Fruit fly (Drosophila melanogaster) Kc167 (cell line): ENCODE results near the gene CG3546.

ENCODE experiments used
- Myc ChIP-seq: fragments of >200 bp; optimal IDR thresholded peaks from 2 replicates; lab custom pipeline; 2017; ENCODE audit warnings: missing external identifiers
- Sin3A ChIP-seq: fragments of >200 bp; optimal IDR thresholded peaks from 2 replicates; lab custom pipeline; 2018; ENCODE audit warnings: missing external identifiers
- h ChIP-seq: fragments of >200 bp; optimal IDR thresholded peaks from 3 replicates; lab custom pipeline; 2018; ENCODE audit warnings: missing external identifiers
- insv ChIP-seq: fragments of >200 bp; optimal IDR thresholded peaks from 3 replicates; lab custom pipeline; 2018; ENCODE audit warnings: missing external identifiers
- psq ChIP-seq: fragments of >200 bp; optimal IDR thresholded peaks from 2 replicates; lab custom pipeline; 2017; ENCODE audit warnings: missing external identifiers
- ttk ChIP-seq: sonication (Bioruptor generic); optimal IDR thresholded peaks from 2 replicates; lab custom pipeline; 2017; ENCODE audit warnings: missing external identifiers

The CG3546 gene

DNA sequence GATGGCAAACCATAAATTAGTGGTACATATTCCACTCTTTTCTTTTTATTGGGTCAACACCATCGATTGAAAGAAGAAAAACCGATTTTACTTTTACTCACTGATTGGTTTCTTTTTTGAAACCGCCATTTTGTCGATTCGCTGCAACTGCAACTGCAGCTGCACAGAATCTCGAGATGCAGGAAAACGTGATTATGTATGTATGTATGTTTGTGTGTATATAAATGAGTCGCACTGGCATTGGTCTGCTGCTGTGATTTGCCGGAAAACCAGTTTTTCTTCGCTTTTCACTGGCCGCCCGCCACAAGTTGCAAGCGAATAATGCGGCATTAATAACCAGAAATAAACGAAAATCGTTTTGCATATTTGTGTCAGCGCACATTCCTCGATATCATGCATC is 3.2 kb upstream of the CG3546 start:
- TF ChIP-seq psq (no peak), Myc (no peak), ttk (lab: Kevin White, UChicago) (no peak), insv (no peak), Sin3A (lab: Kevin White, UChicago) (no peak), h (lab: Kevin White, UChicago) (no peak)

DNA sequence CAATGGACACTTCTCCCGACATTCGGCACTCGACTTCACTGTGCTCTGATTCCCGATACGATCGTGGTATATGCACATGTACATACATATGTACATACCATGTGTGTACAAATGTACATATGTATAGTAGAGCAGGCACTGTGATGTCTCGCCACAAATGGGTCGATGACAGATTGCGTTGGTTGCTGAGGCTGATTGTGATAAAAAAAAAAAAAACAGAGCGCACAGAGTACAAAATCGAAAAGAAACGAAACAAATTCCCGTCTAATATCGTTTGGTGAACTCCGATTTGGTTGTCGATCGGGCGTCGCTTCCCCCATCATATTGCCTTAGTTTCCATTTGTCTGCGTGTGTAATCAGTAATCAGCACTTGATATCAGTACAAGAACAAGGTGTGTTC is 2.0 kb upstream of the CG3546 start:
- TF ChIP-seq ttk (lab: Kevin White, UChicago) (no peak), psq (no peak)

DNA sequence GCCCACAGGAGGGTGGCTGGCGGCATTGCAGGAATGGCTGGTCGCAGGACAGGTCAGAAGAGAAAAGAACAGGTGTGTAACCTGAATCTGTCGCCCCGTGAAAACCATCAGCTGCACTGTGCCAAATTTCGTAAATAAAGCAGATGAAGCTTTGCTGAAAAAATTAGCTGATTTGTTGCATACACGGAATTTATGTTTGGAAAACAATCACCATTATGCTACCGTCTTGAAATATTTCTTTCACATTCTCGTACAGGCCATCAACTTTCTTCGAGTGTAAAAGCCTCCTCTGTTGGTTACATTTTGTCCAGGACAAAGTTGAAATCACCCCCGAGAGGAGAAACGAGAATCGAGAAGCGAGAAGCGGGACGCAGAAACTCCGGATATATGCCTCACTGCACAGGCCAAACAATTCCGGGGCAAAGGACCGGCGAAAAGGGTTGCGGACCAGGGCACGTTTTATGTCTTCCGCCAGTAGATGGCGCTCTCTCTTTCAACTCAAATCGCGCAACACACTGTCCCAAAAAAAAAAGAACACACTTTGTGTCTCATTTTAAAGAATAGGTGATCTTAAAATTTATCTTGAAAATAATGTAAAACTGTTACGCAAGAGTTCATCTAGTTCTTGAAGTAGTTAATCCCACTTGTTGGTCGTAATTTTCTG is 2.4 kb downstream of the CG3546 start:
- TF ChIP-seq Sin3A (lab: Kevin White, UChicago) (no peak), h (lab: Kevin White, UChicago) (no peak), psq (no peak), Myc (no peak)

DNA sequence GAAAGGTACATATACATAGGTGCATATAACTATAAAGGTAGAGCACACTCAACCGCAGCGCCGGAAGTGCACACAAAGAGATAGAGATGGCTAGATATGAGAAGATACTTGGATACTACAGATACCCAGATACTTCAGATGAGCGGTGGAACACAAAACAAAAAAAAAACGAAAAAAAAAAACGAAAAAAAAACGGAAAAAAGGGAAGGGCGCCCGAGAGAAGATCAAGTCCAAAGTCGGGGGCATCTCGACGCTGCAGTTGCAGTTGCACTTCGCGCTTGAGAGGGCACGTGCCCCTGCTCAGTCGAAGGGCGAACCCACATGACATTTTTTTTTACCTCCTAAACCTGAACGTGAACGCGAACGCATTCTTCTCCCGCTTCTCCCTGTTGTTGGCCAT is 6.1 kb downstream of the CG3546 start:
- TF ChIP-seq h (lab: Kevin White, UChicago), result no peak
- TF ChIP-seq psq, result no peak
- no peak for TF ChIP-seq insv
- no peak for TF ChIP-seq ttk (lab: Kevin White, UChicago)
- no peak for TF ChIP-seq Myc
- TF ChIP-seq Sin3A (lab: Kevin White, UChicago), result no peak

DNA sequence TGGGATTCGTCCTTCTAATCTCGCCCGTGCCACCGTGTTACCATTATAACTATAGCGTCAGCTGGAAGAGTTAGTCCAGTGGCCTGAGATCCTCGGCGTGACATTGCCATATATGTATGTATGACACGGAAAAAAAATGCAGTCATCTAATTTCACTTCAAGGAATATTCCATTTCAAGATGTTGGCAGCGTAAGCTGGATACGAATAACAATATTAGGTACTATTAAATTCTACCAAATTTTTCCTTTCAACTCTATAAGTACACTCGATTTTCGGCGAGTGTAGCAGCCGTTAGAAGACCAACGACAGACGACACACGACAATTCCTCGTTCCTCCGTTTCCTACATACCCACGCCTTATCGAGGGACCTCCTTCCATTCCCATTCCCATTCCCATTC is 7.1 kb downstream of the CG3546 start:
- TF ChIP-seq Sin3A (lab: Kevin White, UChicago), result no peak
- no peak for TF ChIP-seq ttk (lab: Kevin White, UChicago)
- TF ChIP-seq h (lab: Kevin White, UChicago), result no peak
- TF ChIP-seq Myc, result no peak
- TF ChIP-seq psq, result no peak
- TF ChIP-seq insv, result no peak

DNA sequence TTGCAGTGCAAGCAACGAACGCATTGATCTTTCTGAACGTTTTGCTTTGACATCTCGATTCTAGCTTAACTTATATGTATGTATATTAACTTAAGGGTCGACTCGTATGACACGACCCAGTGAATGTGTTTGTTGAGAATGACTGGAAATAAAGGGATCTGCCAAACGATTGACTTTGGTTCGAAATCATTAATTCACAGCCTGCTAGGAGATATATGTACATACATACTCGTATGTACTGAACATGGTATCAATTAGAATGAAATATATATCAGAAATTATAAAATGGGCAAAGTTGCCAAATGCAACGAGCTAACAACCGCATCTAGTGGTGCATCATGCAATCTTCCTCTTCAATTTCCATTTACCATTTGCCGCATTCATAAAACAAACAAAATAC is 14.0 kb downstream of the CG3546 start, which contains the start of gene CG12684:
Gene CG12684 (minus strand): TSS at position 101 of the 400 bp plus-strand sequence.
- no peak for TF ChIP-seq psq
- no peak for TF ChIP-seq Myc
- no peak for TF ChIP-seq ttk (lab: Kevin White, UChicago)

DNA sequence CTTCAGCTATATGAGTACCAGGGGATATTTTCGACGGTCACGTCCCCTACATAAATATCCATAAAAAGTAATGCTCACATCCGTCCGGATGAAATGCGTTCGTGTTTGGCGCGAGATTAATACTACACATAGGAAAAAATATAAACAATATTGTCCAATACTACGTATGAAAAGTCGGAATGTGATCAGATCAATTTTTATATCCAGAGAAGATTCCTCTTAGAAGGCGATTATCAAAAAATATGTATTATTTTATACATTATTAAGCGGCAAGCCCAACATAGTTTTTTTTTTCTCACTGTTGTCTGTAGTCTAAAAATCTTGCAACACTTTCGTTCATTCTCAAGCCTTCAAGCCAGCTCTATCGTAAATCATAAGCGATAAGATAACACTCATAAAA is 16.1 kb downstream of the CG3546 start:
- no peak for TF ChIP-seq ttk (lab: Kevin White, UChicago)
- TF ChIP-seq h (lab: Kevin White, UChicago), result no peak
- no peak for TF ChIP-seq Myc
- no peak for TF ChIP-seq insv
- no peak for TF ChIP-seq Sin3A (lab: Kevin White, UChicago)
- no peak for TF ChIP-seq psq

DNA sequence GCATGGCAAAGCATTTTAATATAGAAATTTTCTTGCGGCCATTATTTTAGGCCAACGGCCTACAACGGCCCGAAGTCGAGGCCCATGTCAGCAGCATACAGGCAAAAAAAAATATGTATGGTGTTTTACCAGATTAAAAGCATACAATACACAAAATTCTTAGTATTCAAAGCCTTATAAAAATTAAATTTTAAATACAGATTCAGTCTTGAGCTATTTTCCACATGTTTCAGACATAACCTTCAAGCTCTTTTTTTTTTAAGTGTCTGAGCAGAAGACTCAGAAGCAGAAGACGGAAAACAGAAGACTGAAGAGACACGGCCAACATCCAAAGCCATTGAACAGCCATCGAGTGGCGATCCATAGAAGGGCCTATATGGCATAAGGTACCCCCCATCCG is 23.9 kb downstream of the CG3546 start:
- no peak for TF ChIP-seq ttk (lab: Kevin White, UChicago)
- TF ChIP-seq psq, result no peak
- TF ChIP-seq insv, result no peak
- TF ChIP-seq h (lab: Kevin White, UChicago), result no peak

DNA sequence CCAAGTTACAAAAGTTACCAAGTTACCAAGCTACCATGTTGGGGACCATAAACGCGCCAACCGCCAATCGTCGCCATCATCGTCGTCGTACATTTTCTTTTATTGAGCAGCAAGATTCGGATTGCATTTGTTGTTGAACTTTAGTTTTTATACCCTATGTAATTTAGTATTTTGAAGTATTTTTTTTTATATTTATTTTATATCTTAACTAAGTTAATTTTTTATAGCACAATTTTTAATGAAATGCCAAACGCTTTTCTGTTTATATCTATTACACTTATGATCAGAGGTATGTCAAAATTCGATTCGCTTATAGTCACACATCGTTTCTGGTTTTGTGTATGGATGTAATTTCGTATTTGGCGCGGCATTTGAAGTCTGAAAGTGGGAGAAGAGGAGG is 24.6 kb downstream of the CG3546 start:
- no peak for TF ChIP-seq Myc
- TF ChIP-seq ttk (lab: Kevin White, UChicago), result no peak
- TF ChIP-seq insv, result no peak
- TF ChIP-seq psq, result no peak
- no peak for TF ChIP-seq h (lab: Kevin White, UChicago)
- TF ChIP-seq Sin3A (lab: Kevin White, UChicago), result no peak

DNA sequence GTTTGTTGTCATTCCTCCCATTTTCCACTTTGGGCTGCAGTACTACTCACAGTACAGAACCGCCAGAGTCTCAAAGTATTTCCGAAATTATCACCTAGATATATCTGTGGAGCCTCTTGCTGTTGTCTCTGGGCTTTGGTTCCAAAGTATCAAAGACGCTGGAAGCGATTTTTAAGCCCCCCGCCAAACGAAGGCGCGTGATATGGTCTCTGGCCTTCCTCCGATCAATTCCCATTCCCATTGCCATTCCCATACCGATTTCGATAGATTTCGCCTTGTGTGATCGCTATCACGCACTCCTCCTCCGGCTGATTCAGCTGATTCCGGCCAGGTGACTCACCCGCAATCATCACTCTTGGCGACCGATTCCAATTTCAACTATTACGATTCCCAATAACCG is 29.7 kb downstream of the CG3546 start:
- TF ChIP-seq insv (no peak), Sin3A (lab: Kevin White, UChicago) (no peak), psq (no peak), h (lab: Kevin White, UChicago) (no peak), ttk (lab: Kevin White, UChicago) (no peak), Myc (no peak)

DNA sequence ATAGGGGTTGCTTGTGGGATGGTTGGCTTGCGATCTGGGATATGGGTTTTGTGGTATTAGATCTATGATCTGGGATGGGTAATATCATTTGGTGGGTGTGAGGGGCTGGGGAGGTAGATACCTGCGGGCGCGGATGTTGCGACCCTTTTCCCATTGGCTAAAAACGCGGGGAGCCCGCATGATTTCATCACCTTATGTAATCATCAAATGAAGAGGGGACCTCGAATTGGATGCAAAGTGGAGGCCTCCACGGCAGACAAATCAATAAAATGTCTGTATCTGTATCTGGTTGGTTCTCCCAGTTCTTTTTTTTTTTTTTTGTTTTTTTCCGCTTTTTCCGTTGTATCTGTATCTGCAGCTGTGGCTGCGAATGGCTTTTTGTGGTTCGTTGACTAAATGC is 31.1 kb downstream of the CG3546 start:
- TF ChIP-seq psq (no peak), h (lab: Kevin White, UChicago) (no peak), Myc (no peak), insv (no peak), Sin3A (lab: Kevin White, UChicago) (no peak), ttk (lab: Kevin White, UChicago) (no peak)

DNA sequence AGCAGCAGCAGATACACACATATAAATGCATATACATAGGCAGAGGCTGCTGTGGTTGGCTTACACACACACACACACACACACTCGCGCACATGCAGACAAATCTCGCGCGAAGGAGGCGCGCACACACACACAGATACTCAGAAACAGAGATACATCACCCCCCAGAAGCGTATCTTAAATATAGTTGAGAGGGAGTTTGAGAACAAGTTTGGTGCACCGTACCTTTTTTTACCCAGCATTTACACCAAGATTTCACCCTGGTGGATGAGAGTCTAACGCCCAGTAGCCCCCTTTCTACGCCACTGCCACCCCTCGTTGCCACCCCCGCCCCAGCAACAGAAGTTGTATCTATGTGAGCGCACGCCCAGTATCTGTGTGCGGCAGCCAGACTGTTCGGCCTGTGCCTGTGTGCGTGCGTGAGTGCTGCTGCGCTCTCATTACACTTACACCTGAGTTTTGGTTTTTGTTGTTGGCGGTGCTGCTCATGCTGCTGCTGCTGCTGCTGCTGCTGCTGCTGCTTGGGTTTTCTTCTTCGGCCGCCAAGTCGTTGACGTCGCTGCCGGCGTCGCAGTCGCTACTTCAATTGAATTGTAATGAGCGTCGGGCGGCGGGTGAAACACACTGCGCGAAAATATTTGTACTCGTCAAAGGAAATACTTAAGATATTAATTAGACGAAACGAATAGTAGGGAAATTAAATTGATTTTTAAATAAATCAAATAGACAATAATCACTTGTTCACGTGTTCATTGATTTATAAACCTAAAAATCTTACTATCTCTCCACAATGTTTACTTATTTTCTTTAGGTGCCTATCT is 32.3 kb downstream of the CG3546 start:
- no peak for TF ChIP-seq Myc
- TF ChIP-seq insv, result no peak
- no peak for TF ChIP-seq Sin3A (lab: Kevin White, UChicago)
- TF ChIP-seq psq, result no peak
- no peak for TF ChIP-seq h (lab: Kevin White, UChicago)
- no peak for TF ChIP-seq ttk (lab: Kevin White, UChicago)

DNA sequence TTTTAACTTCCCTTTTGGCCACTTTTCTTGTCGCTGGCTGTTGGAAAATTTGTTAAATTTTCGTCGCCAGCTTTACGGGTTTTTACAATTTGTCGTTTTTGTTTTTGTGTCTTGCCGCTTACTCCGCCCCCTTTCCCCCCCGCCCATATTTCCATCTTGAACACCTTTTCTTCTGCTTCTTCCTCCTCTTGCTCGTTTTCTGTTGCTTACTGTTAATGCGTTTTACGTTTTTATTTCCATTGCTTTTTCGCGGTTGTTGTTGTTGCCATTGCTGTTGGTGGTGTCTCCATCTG is 32.8 kb downstream of the CG3546 start:
- TF ChIP-seq Sin3A (lab: Kevin White, UChicago), result no peak
- TF ChIP-seq psq, result no peak
- no peak for TF ChIP-seq h (lab: Kevin White, UChicago)
- no peak for TF ChIP-seq insv
- TF ChIP-seq ttk (lab: Kevin White, UChicago), result no peak
- no peak for TF ChIP-seq Myc
